Fruit fly (Drosophila melanogaster): ENCODE results near the gene Vps16B.

Vps16B gene

DNA sequence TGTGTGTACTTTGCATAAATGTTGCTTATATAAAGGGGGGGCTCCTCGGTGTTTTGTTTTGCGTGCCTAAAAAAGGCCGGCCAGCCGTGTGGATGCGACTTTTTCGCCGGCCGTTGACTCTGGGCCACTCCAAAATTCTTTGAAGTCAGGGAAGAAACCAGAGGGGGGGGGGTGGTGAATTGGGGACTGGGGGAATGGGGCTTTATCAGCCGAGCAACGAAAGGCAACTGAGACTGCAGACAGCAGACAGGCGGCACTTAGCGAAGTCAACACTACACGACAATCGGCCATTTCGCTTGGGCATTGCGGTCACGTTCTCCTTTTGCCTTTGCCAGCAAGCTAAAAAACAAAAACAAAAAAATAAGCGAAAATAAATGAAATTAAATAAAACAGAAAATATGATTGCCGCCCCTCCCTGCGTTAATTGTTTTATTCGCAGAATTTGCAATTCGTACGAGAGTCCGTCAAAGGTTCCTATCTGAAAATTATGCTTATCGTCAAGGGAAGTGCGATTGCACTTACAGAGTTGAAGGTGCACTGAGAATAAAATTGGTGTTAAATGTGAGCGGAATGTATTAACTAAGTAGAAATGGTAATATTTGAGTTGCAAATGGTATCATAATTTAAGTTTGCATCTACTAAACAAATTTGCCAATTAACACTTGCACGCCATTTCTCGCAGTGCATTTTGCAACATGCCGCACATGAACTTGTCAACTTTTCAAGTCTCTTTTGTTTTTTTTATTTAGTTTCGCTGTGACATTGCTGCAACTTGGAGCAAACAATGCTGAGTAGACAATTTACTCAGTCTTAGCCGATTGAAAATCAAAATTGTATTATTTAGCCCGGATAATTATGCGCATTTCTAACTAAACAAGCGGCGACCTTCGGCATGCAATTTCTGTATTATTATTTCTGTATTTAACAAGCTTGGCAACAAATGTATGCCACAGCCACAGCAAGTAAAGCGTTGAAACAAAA is 29.9 kb downstream of the Vps16B start:
- TF ChIP-seq Hr78 (GFP tag; optimal IDR thresholded peaks at IDR 0.05) (no peak), lola (GFP tag; optimal IDR thresholded peaks at IDR 0.05) (no peak), tai (GFP tag; optimal IDR thresholded peaks at IDR 0.05) (no peak), dmrt93B (GFP tag; optimal IDR thresholded peaks at IDR 0.05) (peak; percentile 71), HLH106 (tag; optimal IDR thresholded peaks at IDR 0.05) (peak; percentile 72), jim (GFP tag; optimal IDR thresholded peaks at IDR 0.05) (no peak), ey (GFP tag; optimal IDR thresholded peaks at IDR 0.05) (peak; percentile 70), dsf (GFP tag; optimal IDR thresholded peaks at IDR 0.05; ENCODE audit: borderline replicate concordance) (no peak), Rel (GFP tag; optimal IDR thresholded peaks at IDR 0.05) (peak; percentile 13), Rel (tag; optimal IDR thresholded peaks at IDR 0.05) (peak; percentile 52), Mio (GFP tag; optimal IDR thresholded peaks at IDR 0.05) (no peak), sage (GFP tag; optimal IDR thresholded peaks at IDR 0.05) (peak; percentile 72), CG9705 (GFP tag; optimal IDR thresholded peaks at IDR 0.05) (no peak), Jra (GFP tag; optimal IDR thresholded peaks at IDR 0.05) (peak; percentile 27), Vsx2 (GFP tag; optimal IDR thresholded peaks at IDR 0.05; ENCODE audit: partially characterized antibody) (no peak), Hnf4 (GFP tag; optimal IDR thresholded peaks at IDR 0.05) (peak; percentile 75), Dfd (GFP tag; optimal IDR thresholded peaks at IDR 0.05) (no peak), dl (GFP tag; optimal IDR thresholded peaks at IDR 0.05; ENCODE audit: insufficient read depth in 1 of 2, partially characterized antibody in 2 of 2) (no peak), Abd-B (GFP tag; optimal IDR thresholded peaks at IDR 0.05) (no peak), br (GFP tag; optimal IDR thresholded peaks at IDR 0.05) (peak; percentile 65), h (GFP tag; optimal IDR thresholded peaks at IDR 0.05) (peak; percentile 65), Dif (GFP tag; optimal IDR thresholded peaks at IDR 0.05; ENCODE audit: partially characterized antibody) (no peak), usp (GFP tag; optimal IDR thresholded peaks at IDR 0.05) (no peak), CrebA (GFP tag; optimal IDR thresholded peaks at IDR 0.05; ENCODE audit: borderline replicate concordance) (no peak), brk (GFP tag; optimal IDR thresholded peaks at IDR 0.05) (peak; percentile 21), Myc (optimal IDR thresholded peaks at IDR 0.05) (no peak), foxo (GFP tag; optimal IDR thresholded peaks at IDR 0.05) (peak in 1 of 2 experiments; percentile 85), pan (optimal IDR thresholded peaks at IDR 0.05) (no peak), psq (GFP tag; optimal IDR thresholded peaks at IDR 0.05) (peak; percentile 21), N (GFP tag; optimal IDR thresholded peaks at IDR 0.05) (no peak), OdsH (GFP tag; optimal IDR thresholded peaks at IDR 0.05) (peak; percentile 55), rgr (GFP tag; optimal IDR thresholded peaks at IDR 0.05) (peak; percentile 55), woc (GFP tag; optimal IDR thresholded peaks at IDR 0.05) (peak; percentile 70), sv (GFP tag; optimal IDR thresholded peaks at IDR 0.05) (no peak), Hr83 (GFP tag; optimal IDR thresholded peaks at IDR 0.05; ENCODE audit: poor library complexity, severe bottlenecking) (peak; percentile 61), Sp1 (GFP tag; optimal IDR thresholded peaks at IDR 0.05) (peak; percentile 11), GATAd (GFP tag; optimal IDR thresholded peaks at IDR 0.05) (no peak), fru (GFP tag; optimal IDR thresholded peaks at IDR 0.05) (peak; percentile 88), CG32264 (GFP tag; optimal IDR thresholded peaks at IDR 0.05) (peak; percentile 59)

DNA sequence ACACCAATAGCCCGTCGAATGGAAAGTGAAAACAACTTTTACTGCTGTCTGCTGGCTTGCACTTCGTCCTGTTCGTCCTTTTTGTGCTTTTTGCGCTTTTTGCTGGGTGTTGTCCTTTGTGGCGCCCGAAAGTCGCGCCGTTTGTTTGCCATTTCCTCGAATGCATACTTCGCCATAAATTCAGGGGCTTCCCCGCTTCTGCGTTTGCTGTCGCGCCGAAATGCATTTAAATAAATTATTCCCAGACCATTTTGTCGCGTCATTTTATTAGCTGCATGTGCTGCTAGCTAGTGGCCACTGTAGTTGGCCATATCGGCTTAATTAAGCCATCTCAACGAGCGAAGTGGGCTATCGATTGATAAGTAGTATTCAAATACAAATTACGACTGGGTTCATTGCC is 31.0 kb downstream of the Vps16B start:
- no peak for TF ChIP-seq Rel (GFP tag; optimal IDR thresholded peaks at IDR 0.05)
- TF ChIP-seq Rel (tag; optimal IDR thresholded peaks at IDR 0.05), result peak; percentile 95
- no peak for TF ChIP-seq br (GFP tag; optimal IDR thresholded peaks at IDR 0.05)
